Worm (Caenorhabditis elegans): ENCODE data around the gene F01G4.6.

DNA sequence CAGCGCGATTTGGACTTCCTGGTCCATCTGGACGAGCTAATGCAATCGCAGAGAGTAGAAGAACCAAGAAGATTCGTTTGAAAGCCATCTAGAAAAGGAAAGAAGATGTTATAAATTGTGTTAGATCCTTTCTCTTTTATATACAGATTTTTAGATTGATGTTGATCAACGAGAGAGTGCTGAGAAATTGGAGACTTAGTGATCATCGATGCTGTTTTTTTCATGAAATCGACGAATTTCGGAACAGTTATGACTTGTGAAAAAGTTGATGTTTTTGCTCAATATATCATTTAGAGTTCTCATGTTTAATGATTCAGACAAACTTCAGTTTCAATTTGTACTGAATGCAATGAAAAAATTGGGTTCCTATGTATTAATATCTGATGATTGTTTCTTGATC lies 46.7 kb downstream of the F01G4.6 start, which contains the start of gene srlf-17:
- TF ChIP-seq flt-1 (GFP tag; IDR thresholded peaks at IDR 0.05), result no peak
- TF ChIP-seq ama-1 (optimal IDR thresholded peaks at IDR 0.05), result no peak
- TF ChIP-seq B0310.2 (tag; optimal IDR thresholded peaks at IDR 0.05), result no peak
- TF ChIP-seq tbx-11 (GFP tag; IDR thresholded peaks at IDR 0.05), result no peak
- TF ChIP-seq scrt-1 (GFP tag; IDR thresholded peaks at IDR 0.05), result no peak
- TF ChIP-seq tbx-37 (GFP tag; conservative IDR thresholded peaks at IDR 0.05), result no peak
- TF ChIP-seq pes-1 (GFP tag; IDR thresholded peaks at IDR 0.05), result no peak
- no peak for TF ChIP-seq hmbx-1 (tag; optimal IDR thresholded peaks at IDR 0.05)
- no peak for TF ChIP-seq ceh-36 (tag; optimal IDR thresholded peaks at IDR 0.05)
- TF ChIP-seq aly-1 (tag; optimal IDR thresholded peaks at IDR 0.05), result no peak

Data from whole organism, early embryonic.